Worm (Caenorhabditis elegans) whole organism, L1 larva: Measurements from ENCODE around the gene Y37E11AL.3.

Experiments used
- efl-1 ChIP-seq, 4 experiments: fragments of 150-350 bp; optimal IDR thresholded peaks in 3 of 4; peaks in 1 of 4; 1 replicate in 1 of 4; 2 replicates in 3 of 4; lab custom pipeline; 2014; ENCODE audit warnings: missing biosample characterization in 2 of 4, missing genetic modification characterization in 2 of 4, missing genetic modification reagents in 2 of 4
- lin-13 ChIP-seq: fragments of 150-350 bp; optimal IDR thresholded peaks from 2 replicates; lab custom pipeline; 2014; ENCODE audit warnings: missing biosample characterization, missing genetic modification reagents, missing genetic modification characterization
- lin-15B ChIP-seq: fragments of 150-350 bp; sonication (generic microtip); optimal IDR thresholded peaks from 3 replicates; lab custom pipeline; 2014; ENCODE audit warnings: missing biosample characterization, missing genetic modification characterization
- lir-3 ChIP-seq: sonication (generic microtip); optimal IDR thresholded peaks from 2 replicates; lab custom pipeline; 2016; ENCODE audit warnings: mild to moderate bottlenecking, missing genetic modification characterization, moderate library complexity, missing compliant biosample characterization; ENCODE audit not compliant: poor library complexity
- mep-1 ChIP-seq: fragments of 150-350 bp; optimal IDR thresholded peaks from 2 replicates; lab custom pipeline; 2014; ENCODE audit warnings: missing biosample characterization, missing genetic modification characterization
- nhr-76 ChIP-seq: sonication (generic microtip); optimal IDR thresholded peaks from 2 replicates; lab custom pipeline; 2017; ENCODE audit warnings: missing biosample characterization, missing genetic modification characterization
- nhr-77 ChIP-seq: fragments of 150-350 bp; optimal IDR thresholded peaks from 2 replicates; lab custom pipeline; 2014; ENCODE audit warnings: missing biosample characterization, missing genetic modification characterization
- pqm-1 ChIP-seq: sonication (generic microtip); optimal IDR thresholded peaks from 3 replicates; lab custom pipeline; 2017; ENCODE audit warnings: missing biosample characterization, missing genetic modification characterization
- snpc-4 ChIP-seq: fragments of 150-350 bp; optimal IDR thresholded peaks from 2 replicates; lab custom pipeline; 2014; ENCODE audit warnings: missing biosample characterization, missing genetic modification characterization

- TF ChIP-seq mep-1 (no peak), nhr-77 (tag; lab: Kevin White, UChicago) (no peak), pqm-1 (tag; lab: Kevin White, UChicago) (no peak), nhr-76 (no peak), snpc-4 (tag; lab: Kevin White, UChicago) (no peak), lin-15B (tag; lab: Kevin White, UChicago) (no peak), efl-1 (optimal IDR thresholded peaks at IDR 0.05; lab: Kevin White, UChicago) (no peak), efl-1 (GFP tag; optimal IDR thresholded peaks at IDR 0.05 in 1 of 2; lab: Kevin White, UChicago) (no peak), lir-3 (tag; lab: Kevin White, UChicago) (no peak), lin-13 (GFP tag; lab: Kevin White, UChicago) (no peak)
Measured at ce11 chrIV:3720644-3721043, 25.9 kb downstream of the Y37E11AL.3 start.
